1 fruit fly cellular context compared by ENCODE assay signal in genomic region chrX:17682745-17683505, dm6.
TF ChIP-seq lines count a peak whose summit lies in the region.

No protein-coding gene starts in this region.

TF ChIP-seq in whole organism, embryonic, 481 proteins besides CTCF, POLR2A, EP300 and RAD21 (continued from another document and continues in another):
- TF ChIP-seq sr (GFP tag; IDR thresholded peaks at IDR 0.05; lab: Robert Waterston, UW), result 0 out of 3 replicates have a peak, but pooled peaks have one; percentile 42
- TF ChIP-seq Neu2 (GFP tag; optimal IDR thresholded peaks at IDR 0.05; lab: Kevin White, UChicago; ENCODE audit: borderline replicate concordance), result no peak
- peak; percentile 79 for TF ChIP-seq CG4730 (GFP tag; IDR thresholded peaks at IDR 0.05; lab: Robert Waterston, UW)
- peak; percentile 28 for TF ChIP-seq CG13775 (GFP tag; optimal IDR thresholded peaks at IDR 0.05; lab: Kevin White, UChicago)
- TF ChIP-seq CG7963 (GFP tag; IDR thresholded peaks at IDR 0.05; lab: Robert Waterston, UW; ENCODE audit: partially characterized antibody), result no peak
- no peak for TF ChIP-seq ftz-f1 (GFP tag; optimal IDR thresholded peaks at IDR 0.05; lab: Kevin White, UChicago)
- TF ChIP-seq Max (GFP tag; optimal IDR thresholded peaks at IDR 0.05; lab: Kevin White, UChicago), result peak; percentile 26
- no peak for TF ChIP-seq GATAe (GFP tag; conservative IDR thresholded peaks at IDR 0.05; lab: Robert Waterston, UW)
- no peak for TF ChIP-seq CHES-1-like (GFP tag; optimal IDR thresholded peaks at IDR 0.05; lab: Kevin White, UChicago)
- TF ChIP-seq wor (GFP tag; IDR thresholded peaks at IDR 0.05; lab: Robert Waterston, UW), result peak; percentile 78
- TF ChIP-seq tap (tag; optimal IDR thresholded peaks at IDR 0.05; lab: Kevin White, UChicago), result peak; percentile 40
- TF ChIP-seq CG12155 (GFP tag; optimal IDR thresholded peaks at IDR 0.05; lab: Kevin White, UChicago), result peak; percentile 24
- TF ChIP-seq CG12299 (tag; optimal IDR thresholded peaks at IDR 0.05; lab: Kevin White, UChicago), result no peak
- TF ChIP-seq CG17912 (GFP tag; optimal IDR thresholded peaks at IDR 0.05; lab: Kevin White, UChicago), result no peak
- TF ChIP-seq Taf1 (GFP tag; IDR thresholded peaks at IDR 0.05; lab: Robert Waterston, UW), result 0 out of 2 replicates have a peak, but pooled peaks have one; percentile 17
- TF ChIP-seq Hr3 (GFP tag; optimal IDR thresholded peaks at IDR 0.05; lab: Kevin White, UChicago), result peak; percentile 25
- peak; percentile 56; the same call in 1 of the 2 replicates for TF ChIP-seq danr (GFP tag; IDR thresholded peaks at IDR 0.05; lab: Robert Waterston, UW)
- TF ChIP-seq Oaz (GFP tag; IDR thresholded peaks at IDR 0.05; lab: Robert Waterston, UW), result peak; percentile 76
- no peak; the same call in 1 of the 2 replicates for TF ChIP-seq bowl (GFP tag; IDR thresholded peaks at IDR 0.05; lab: Robert Waterston, UW)
- TF ChIP-seq grau (tag; optimal IDR thresholded peaks at IDR 0.05; lab: Kevin White, UChicago), result peak; percentile 91
- no peak for TF ChIP-seq kni (GFP tag; optimal IDR thresholded peaks at IDR 0.05; lab: Kevin White, UChicago)
- TF ChIP-seq CG14965 (GFP tag; optimal IDR thresholded peaks at IDR 0.05; lab: Kevin White, UChicago; ENCODE audit: borderline replicate concordance), result no peak
- TF ChIP-seq fd64A (GFP tag; optimal IDR thresholded peaks at IDR 0.05; lab: Kevin White, UChicago), result no peak
- peak; percentile 89 for TF ChIP-seq sens (GFP tag; lab: Kevin White, UChicago)
- peak; percentile 60 for TF ChIP-seq corto (GFP tag; optimal IDR thresholded peaks at IDR 0.05; lab: Kevin White, UChicago)
- peak; percentile 82 for TF ChIP-seq CG14441 (GFP tag; IDR thresholded peaks at IDR 0.05; lab: Robert Waterston, UW)
- TF ChIP-seq sob (GFP tag; IDR thresholded peaks at IDR 0.05; lab: Robert Waterston, UW), result peak; percentile 63
- TF ChIP-seq NC2α (GFP tag; optimal IDR thresholded peaks at IDR 0.05; lab: Kevin White, UChicago), result no peak
- TF ChIP-seq CG9932 (GFP tag; IDR thresholded peaks at IDR 0.05; lab: Robert Waterston, UW), result peak; percentile 40; the same call in 1 of the 2 replicates
- TF ChIP-seq Gsc (GFP tag; IDR thresholded peaks at IDR 0.05; lab: Robert Waterston, UW), result peak; percentile 56
- peak; percentile 13 for TF ChIP-seq CG17802 (tag; optimal IDR thresholded peaks at IDR 0.05; lab: Kevin White, UChicago)
- peak; percentile 75 to 88 for TF ChIP-seq bsh (GFP tag; optimal IDR thresholded peaks at IDR 0.05; lab: Kevin White, UChicago)
- peak; percentile 69 for TF ChIP-seq Ada2b (GFP tag; IDR thresholded peaks at IDR 0.05; lab: Robert Waterston, UW)
- TF ChIP-seq Asciz (GFP tag; optimal IDR thresholded peaks at IDR 0.05; lab: Kevin White, UChicago), result peak; percentile 63
- peak; percentile 76 for TF ChIP-seq E2f1 (GFP tag; IDR thresholded peaks at IDR 0.05; lab: Robert Waterston, UW)
- peak; percentile 70 for TF ChIP-seq ATbp (GFP tag; optimal IDR thresholded peaks at IDR 0.05; lab: Kevin White, UChicago)
- no peak for TF ChIP-seq Dbx (GFP tag; IDR thresholded peaks at IDR 0.05; lab: Robert Waterston, UW)
- TF ChIP-seq CG30020 (tag; optimal IDR thresholded peaks at IDR 0.05; lab: Kevin White, UChicago), result no peak
- TF ChIP-seq BEAF-32 (GFP tag; optimal IDR thresholded peaks at IDR 0.05; lab: Kevin White, UChicago), result no peak
- TF ChIP-seq CG16779 (GFP tag; IDR thresholded peaks at IDR 0.05; lab: Robert Waterston, UW), result no peak
- no peak for TF ChIP-seq zfh2 (GFP tag; optimal IDR thresholded peaks at IDR 0.05; lab: Kevin White, UChicago)
- peak; percentile 66 for TF ChIP-seq aop (GFP tag; IDR thresholded peaks at IDR 0.05; lab: Robert Waterston, UW)
- TF ChIP-seq Ssrp (tag; optimal IDR thresholded peaks at IDR 0.05; lab: Kevin White, UChicago), result peak; percentile 62
- peak; percentile 38 for TF ChIP-seq CG4617 (GFP tag; optimal IDR thresholded peaks at IDR 0.05; lab: Kevin White, UChicago; ENCODE audit: borderline replicate concordance)
- peak; percentile 19 for TF ChIP-seq HLH54F (GFP tag; optimal IDR thresholded peaks at IDR 0.05; lab: Kevin White, UChicago)
- no peak for TF ChIP-seq repo (GFP tag; optimal IDR thresholded peaks at IDR 0.05; lab: Kevin White, UChicago)
- TF ChIP-seq Lpt (GFP tag; optimal IDR thresholded peaks at IDR 0.05; lab: Kevin White, UChicago), result no peak
- TF ChIP-seq CG8924 (tag; optimal IDR thresholded peaks at IDR 0.05; lab: Kevin White, UChicago), result peak; percentile 29
- no peak for TF ChIP-seq p53 (GFP tag; optimal IDR thresholded peaks at IDR 0.05; lab: Kevin White, UChicago)
- TF ChIP-seq Bgb (GFP tag; IDR thresholded peaks at IDR 0.05; lab: Robert Waterston, UW; ENCODE audit: partially characterized antibody), result no peak
- no peak for TF ChIP-seq gfzf (GFP tag; optimal IDR thresholded peaks at IDR 0.05; lab: Kevin White, UChicago)
- TF ChIP-seq Tbp (GFP tag; optimal IDR thresholded peaks at IDR 0.05; lab: Kevin White, UChicago), result no peak
- TF ChIP-seq gcm2 (GFP tag; optimal IDR thresholded peaks at IDR 0.05; lab: Kevin White, UChicago), result no peak
- TF ChIP-seq fru (optimal IDR thresholded peaks at IDR 0.05; lab: Kevin White, UChicago), result no peak
- no peak for TF ChIP-seq jing (GFP tag; optimal IDR thresholded peaks at IDR 0.05; lab: Kevin White, UChicago)
- no peak for TF ChIP-seq NK7.1 (GFP tag; optimal IDR thresholded peaks at IDR 0.05; lab: Kevin White, UChicago)
- peak; percentile 30 for TF ChIP-seq CG5245 (GFP tag; optimal IDR thresholded peaks at IDR 0.05; lab: Kevin White, UChicago)
- no peak for TF ChIP-seq MTF-1 (GFP tag; optimal IDR thresholded peaks at IDR 0.05; lab: Kevin White, UChicago; ENCODE audit: borderline replicate concordance)
- no peak for TF ChIP-seq CG7928 (GFP tag; optimal IDR thresholded peaks at IDR 0.05; lab: Kevin White, UChicago)
- TF ChIP-seq crol (GFP tag; IDR thresholded peaks at IDR 0.05; lab: Robert Waterston, UW), result no peak
- TF ChIP-seq caup (GFP tag; optimal IDR thresholded peaks at IDR 0.05; lab: Kevin White, UChicago; ENCODE audit: severe bottlenecking), result no peak
- no peak for TF ChIP-seq eyg (GFP tag; optimal IDR thresholded peaks at IDR 0.05; lab: Kevin White, UChicago)
- TF ChIP-seq sug (tag; optimal IDR thresholded peaks at IDR 0.05; lab: Kevin White, UChicago), result no peak
- TF ChIP-seq wek (GFP tag; optimal IDR thresholded peaks at IDR 0.05; lab: Kevin White, UChicago), result no peak
- peak; percentile 69 for TF ChIP-seq CG4424 (GFP tag; optimal IDR thresholded peaks at IDR 0.05; lab: Kevin White, UChicago)
- TF ChIP-seq phol (tag; optimal IDR thresholded peaks at IDR 0.05; lab: Kevin White, UChicago), result peak; percentile 67
- no peak for TF ChIP-seq hb (GFP tag; IDR thresholded peaks at IDR 0.05; lab: Robert Waterston, UW; ENCODE audit: partially characterized antibody)
- TF ChIP-seq CG12659 (GFP tag; optimal IDR thresholded peaks at IDR 0.05; lab: Kevin White, UChicago), result peak; percentile 41
- no peak for TF ChIP-seq eve (GFP tag; optimal IDR thresholded peaks at IDR 0.05; lab: Kevin White, UChicago)
- peak; percentile 95 for TF ChIP-seq nom (GFP tag; optimal IDR thresholded peaks at IDR 0.05; lab: Kevin White, UChicago)
- peak; percentile 49 for TF ChIP-seq tin (GFP tag; optimal IDR thresholded peaks at IDR 0.05; lab: Kevin White, UChicago)
- TF ChIP-seq oc (tag; optimal IDR thresholded peaks at IDR 0.05; lab: Kevin White, UChicago), result peak; percentile 6
- peak; percentile 35 for TF ChIP-seq gsb-n (tag; optimal IDR thresholded peaks at IDR 0.05; lab: Kevin White, UChicago)
- TF ChIP-seq CG17385 (GFP tag; optimal IDR thresholded peaks at IDR 0.05; lab: Kevin White, UChicago), result no peak
- TF ChIP-seq CG1832 (GFP tag; optimal IDR thresholded peaks at IDR 0.05; lab: Kevin White, UChicago), result no peak
- no peak for TF ChIP-seq da (GFP tag; optimal IDR thresholded peaks at IDR 0.05; lab: Kevin White, UChicago)
- no peak for TF ChIP-seq Poxn (GFP tag; IDR thresholded peaks at IDR 0.05; lab: Robert Waterston, UW)
- TF ChIP-seq sisA (GFP tag; IDR thresholded peaks at IDR 0.05; lab: Robert Waterston, UW), result peak; percentile 88
- TF ChIP-seq sim (GFP tag; IDR thresholded peaks at IDR 0.05; lab: Robert Waterston, UW), result peak; percentile 49; the same call in 1 of the 2 replicates
- TF ChIP-seq CG2889 (GFP tag; IDR thresholded peaks at IDR 0.05; lab: Robert Waterston, UW), result peak; percentile 49; the same call in 1 of the 3 replicates
- peak; percentile 81 for TF ChIP-seq Adf1 (GFP tag; IDR thresholded peaks at IDR 0.05; lab: Robert Waterston, UW)
- no peak for TF ChIP-seq her (GFP tag; optimal IDR thresholded peaks at IDR 0.05; lab: Kevin White, UChicago)
- TF ChIP-seq Stat92E (GFP tag; optimal IDR thresholded peaks at IDR 0.05; lab: Kevin White, UChicago), result no peak
- no peak for TF ChIP-seq sima (GFP tag; optimal IDR thresholded peaks at IDR 0.05; lab: Kevin White, UChicago)
- no peak; the same call in 1 of the 2 replicates for TF ChIP-seq amos (GFP tag; IDR thresholded peaks at IDR 0.05; lab: Robert Waterston, UW; ENCODE audit: partially characterized antibody)
- TF ChIP-seq Xrp1 (GFP tag; IDR thresholded peaks at IDR 0.05; lab: Robert Waterston, UW), result peak; percentile 88
- peak; percentile 47 for TF ChIP-seq CG9727 (GFP tag; optimal IDR thresholded peaks at IDR 0.05; lab: Kevin White, UChicago)
- no peak for TF ChIP-seq CG3995 (GFP tag; optimal IDR thresholded peaks at IDR 0.05; lab: Kevin White, UChicago)
- peak; percentile 51 for TF ChIP-seq CG7556 (GFP tag; optimal IDR thresholded peaks at IDR 0.05; lab: Kevin White, UChicago)
- TF ChIP-seq CG8359 (GFP tag; optimal IDR thresholded peaks at IDR 0.05; lab: Kevin White, UChicago; ENCODE audit: borderline replicate concordance), result no peak
- no peak for TF ChIP-seq Doc3 (GFP tag; IDR thresholded peaks at IDR 0.05; lab: Robert Waterston, UW; ENCODE audit: partially characterized antibody)
- TF ChIP-seq chinmo (GFP tag; IDR thresholded peaks at IDR 0.05; lab: Robert Waterston, UW; ENCODE audit: partially characterized antibody), result peak; percentile 61; the same call in 1 of the 4 replicates
- TF ChIP-seq HLH3B (GFP tag; IDR thresholded peaks at IDR 0.05; lab: Robert Waterston, UW), result peak; percentile 78
- TF ChIP-seq CG17361 (GFP tag; IDR thresholded peaks at IDR 0.05; lab: Robert Waterston, UW), result peak; percentile 65; the same call in 2 of the 3 replicates
- peak; percentile 59 for TF ChIP-seq gt (GFP tag; IDR thresholded peaks at IDR 0.05; lab: Robert Waterston, UW)
- no peak for TF ChIP-seq insv (GFP tag; optimal IDR thresholded peaks at IDR 0.05; lab: Kevin White, UChicago)
- TF ChIP-seq CG13287 (GFP tag; IDR thresholded peaks at IDR 0.05; lab: Robert Waterston, UW; ENCODE audit: partially characterized antibody), result no peak; the same call in 1 of the 2 replicates
- no peak for TF ChIP-seq CG42726 (GFP tag; IDR thresholded peaks at IDR 0.05; lab: Robert Waterston, UW; ENCODE audit: partially characterized antibody)
- peak; percentile 68 for TF ChIP-seq lab (GFP tag; optimal IDR thresholded peaks at IDR 0.05; lab: Kevin White, UChicago)
- no peak for TF ChIP-seq maf-S (GFP tag; optimal IDR thresholded peaks at IDR 0.05; lab: Kevin White, UChicago)
- TF ChIP-seq Sox102F (GFP tag; optimal IDR thresholded peaks at IDR 0.05; lab: Kevin White, UChicago), result peak; percentile 68
- TF ChIP-seq dm (GFP tag; optimal IDR thresholded peaks at IDR 0.05; lab: Kevin White, UChicago), result no peak
- TF ChIP-seq CG15269 (tag; optimal IDR thresholded peaks at IDR 0.05; lab: Kevin White, UChicago), result peak; percentile 68
- TF ChIP-seq CG16815 (GFP tag; optimal IDR thresholded peaks at IDR 0.05; lab: Kevin White, UChicago), result no peak
- TF ChIP-seq Meics (GFP tag; optimal IDR thresholded peaks at IDR 0.05; lab: Kevin White, UChicago), result peak; percentile 35
- TF ChIP-seq Kr (GFP tag; optimal IDR thresholded peaks at IDR 0.05; lab: Kevin White, UChicago), result no peak
- peak; percentile 71 for TF ChIP-seq Blimp-1 (GFP tag; optimal IDR thresholded peaks at IDR 0.05; lab: Kevin White, UChicago)
- TF ChIP-seq CG9437 (GFP tag; optimal IDR thresholded peaks at IDR 0.05; lab: Kevin White, UChicago), result peak; percentile 43
- no peak for TF ChIP-seq CG6175 (GFP tag; IDR thresholded peaks at IDR 0.05; lab: Robert Waterston, UW)
- TF ChIP-seq HLH4C (GFP tag; IDR thresholded peaks at IDR 0.05; lab: Robert Waterston, UW; ENCODE audit: partially characterized antibody), result peak; percentile 33; the same call in 2 of the 3 replicates
- no peak for TF ChIP-seq bbx (GFP tag; IDR thresholded peaks at IDR 0.05; lab: Robert Waterston, UW; ENCODE audit: partially characterized antibody)
- TF ChIP-seq Hsf (GFP tag; optimal IDR thresholded peaks at IDR 0.05; lab: Kevin White, UChicago), result peak; percentile 62
- TF ChIP-seq CG6854 (GFP tag; optimal IDR thresholded peaks at IDR 0.05; lab: Kevin White, UChicago), result no peak
- peak; percentile 84 for TF ChIP-seq ase (GFP tag; IDR thresholded peaks at IDR 0.05; lab: Robert Waterston, UW)
- TF ChIP-seq ro (GFP tag; IDR thresholded peaks at IDR 0.05; lab: Robert Waterston, UW), result peak; percentile 37; the same call in 1 of the 2 replicates
- TF ChIP-seq en (GFP tag; optimal IDR thresholded peaks at IDR 0.05; lab: Kevin White, UChicago), result no peak
- no peak for TF ChIP-seq Bteb2 (GFP tag; optimal IDR thresholded peaks at IDR 0.05; lab: Kevin White, UChicago)
- TF ChIP-seq Opbp (GFP tag; IDR thresholded peaks at IDR 0.05; lab: Robert Waterston, UW; ENCODE audit: partially characterized antibody), result no peak
- peak; percentile 62; the same call in 1 of the 2 replicates for TF ChIP-seq chm (GFP tag; IDR thresholded peaks at IDR 0.05; lab: Robert Waterston, UW)
- no peak for TF ChIP-seq sna (GFP tag; IDR thresholded peaks at IDR 0.05; lab: Robert Waterston, UW; ENCODE audit: partially characterized antibody)
- TF ChIP-seq psq (GFP tag; optimal IDR thresholded peaks at IDR 0.05; lab: Kevin White, UChicago), result peak; percentile 5
- TF ChIP-seq CG9609 (GFP tag; optimal IDR thresholded peaks at IDR 0.05; lab: Kevin White, UChicago), result no peak
- no peak for TF ChIP-seq CG9817 (tag; optimal IDR thresholded peaks at IDR 0.05; lab: Kevin White, UChicago)
- peak; percentile 41 for TF ChIP-seq nerfin-1 (tag; optimal IDR thresholded peaks at IDR 0.05; lab: Kevin White, UChicago)
- no peak for TF ChIP-seq mirr (GFP tag; optimal IDR thresholded peaks at IDR 0.05; lab: Kevin White, UChicago)
- peak; percentile 51; the same call in 1 of the 2 replicates for TF ChIP-seq dati (GFP tag; IDR thresholded peaks at IDR 0.05; lab: Robert Waterston, UW)
- TF ChIP-seq crp (GFP tag; optimal IDR thresholded peaks at IDR 0.05; lab: Kevin White, UChicago), result no peak
- TF ChIP-seq CG30431 (GFP tag; optimal IDR thresholded peaks at IDR 0.05; lab: Kevin White, UChicago), result peak; percentile 0
- TF ChIP-seq CG6272 (GFP tag; IDR thresholded peaks at IDR 0.05; lab: Robert Waterston, UW), result peak; percentile 70
- peak; percentile 44 for TF ChIP-seq HHEX (GFP tag; optimal IDR thresholded peaks at IDR 0.05; lab: Kevin White, UChicago)
